Worm (Caenorhabditis elegans) whole organism, early embryonic: ENCODE measurements around the gene F12F6.1.

Experiments
- ama-1 ChIP-seq: fragments of 150-350 bp; optimal IDR thresholded peaks from 2 replicates; lab custom pipeline; 2014
- pes-1 ChIP-seq: fragments of 200-800 bp; sonication (Bioruptor generic); IDR thresholded peaks from 2 replicates; pipeline ENCODE4 v1.3.6; 2022; ENCODE audit warnings: missing genetic modification reagents, missing genetic modification characterization, missing compliant biosample characterization

DNA sequence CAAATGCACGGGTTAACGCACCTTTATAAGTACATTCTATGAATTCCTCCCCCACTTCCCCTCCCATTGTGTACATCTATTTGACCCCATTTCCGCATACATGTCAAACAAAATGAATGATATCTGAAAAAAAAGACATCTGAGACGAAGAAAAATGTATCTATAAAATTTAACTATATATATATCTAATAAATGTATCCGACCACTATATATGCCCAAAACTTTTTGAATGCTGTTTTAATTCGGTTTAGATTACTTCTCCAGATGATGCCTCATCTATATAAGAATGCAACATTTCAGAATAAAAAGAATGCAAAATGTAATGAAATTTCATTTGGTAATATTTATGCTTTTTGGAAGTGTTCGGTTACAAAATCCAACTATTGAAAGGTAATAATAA lies 5.3 kb upstream of the F12F6.1 start, which contains the start of gene rib-1:
- TF ChIP-seq pes-1 (GFP tag; lab: Robert Waterston, UW), result no peak
- TF ChIP-seq ama-1 (lab: Kevin White, UChicago), result no peak
